Worm (Caenorhabditis elegans): ENCODE results near the gene math-45.
"Not testable (repeated sequence)": the region's sequence is repeated elsewhere in the genome, so short reads cannot be mapped to it uniquely, and the experiment has no call there.

math-45 gene

ce11 chrII:1517354-1517753 lies at the start of gene math-45:
TSS of gene math-45 (minus strand) at chrII:1517454.
- no peak for TF ChIP-seq sma-9 (GFP tag; optimal IDR thresholded peaks at IDR 0.05)
- no peak for TF ChIP-seq sma-9 (tag; optimal IDR thresholded peaks at IDR 0.05)
- TF ChIP-seq peb-1 (tag; optimal IDR thresholded peaks at IDR 0.05), result no peak
- no peak for TF ChIP-seq lin-39 (tag; optimal IDR thresholded peaks at IDR 0.05)
- TF ChIP-seq ztf-4 (tag; optimal IDR thresholded peaks at IDR 0.05), result no peak
- no peak for TF ChIP-seq lsy-2 (tag; optimal IDR thresholded peaks at IDR 0.05)
- no peak for TF ChIP-seq F13H6.1 (tag; optimal IDR thresholded peaks at IDR 0.05)
- no peak for TF ChIP-seq nhr-23 (tag; optimal IDR thresholded peaks at IDR 0.05)
- no peak for TF ChIP-seq aly-2 (tag; optimal IDR thresholded peaks at IDR 0.05)
- no peak for TF ChIP-seq skn-1 (tag; optimal IDR thresholded peaks at IDR 0.05)
- TF ChIP-seq unc-39 (tag; optimal IDR thresholded peaks at IDR 0.05), result no peak

- TF ChIP-seq ceh-16 (tag; optimal IDR thresholded peaks at IDR 0.05) (no peak), ztf-1 (GFP tag; conservative IDR thresholded peaks at IDR 0.05) (no peak)
These were observed 44.6 kb upstream of the math-45 start, which contains the start of gene K05F6.14 for ce11 chrII:1561863-1562262. TSS of gene K05F6.14 (plus strand) at chrII:1562163.

- no peak for TF ChIP-seq unc-55 (GFP tag; optimal IDR thresholded peaks at IDR 0.05)
- no peak for TF ChIP-seq sem-4 (tag; optimal IDR thresholded peaks at IDR 0.05)
- TF ChIP-seq F13H6.1 (tag; optimal IDR thresholded peaks at IDR 0.05), result no peak
- TF ChIP-seq dmd-4 (tag; optimal IDR thresholded peaks at IDR 0.05), result no peak
- no peak for TF ChIP-seq aly-2 (tag; optimal IDR thresholded peaks at IDR 0.05)
- TF ChIP-seq lsy-2 (tag; optimal IDR thresholded peaks at IDR 0.05), result no peak
- TF ChIP-seq blmp-1 (tag; optimal IDR thresholded peaks at IDR 0.05; ENCODE audit: insufficient read depth), result no peak
- no peak for TF ChIP-seq ceh-82 (tag; optimal IDR thresholded peaks at IDR 0.05)
- no peak for TF ChIP-seq nhr-129 (tag; optimal IDR thresholded peaks at IDR 0.05)
- TF ChIP-seq crh-2 (tag; optimal IDR thresholded peaks at IDR 0.05), result no peak
- TF ChIP-seq Y55F3AM.14 (GFP tag; optimal IDR thresholded peaks at IDR 0.05), result no peak
- TF ChIP-seq nhr-25 (tag; optimal IDR thresholded peaks at IDR 0.05), result no peak
- no peak for TF ChIP-seq mbf-1 (tag; optimal IDR thresholded peaks at IDR 0.05)
- no peak for TF ChIP-seq lin-39 (tag; optimal IDR thresholded peaks at IDR 0.05)
- TF ChIP-seq unc-39 (tag; optimal IDR thresholded peaks at IDR 0.05), result no peak
- no peak for TF ChIP-seq mdl-1 (tag; optimal IDR thresholded peaks at IDR 0.05)
- no peak for TF ChIP-seq nhr-12 (tag; optimal IDR thresholded peaks at IDR 0.05)
- TF ChIP-seq nhr-10 (tag; optimal IDR thresholded peaks at IDR 0.05), result no peak
- TF ChIP-seq skn-1 (tag; optimal IDR thresholded peaks at IDR 0.05), result no peak
These were observed 43.6 kb upstream of the math-45 start for ce11 chrII:1560839-1561238.

- TF ChIP-seq ceh-16 (tag; optimal IDR thresholded peaks at IDR 0.05); unc-55 (GFP tag; optimal IDR thresholded peaks at IDR 0.05); sma-9 (GFP tag; optimal IDR thresholded peaks at IDR 0.05); sma-9 (tag; optimal IDR thresholded peaks at IDR 0.05): not testable (repeated sequence)
These were observed 39.0 kb upstream of the math-45 start, which contains the start of the genes fbxb-54 and fbxb-50 for ce11 chrII:1556217-1556616. TSS of gene fbxb-54 (minus strand) at chrII:1556317. TSS of gene fbxb-50 (plus strand) at chrII:1556443.

- TF ChIP-seq peb-1 (tag; optimal IDR thresholded peaks at IDR 0.05) (no peak), elt-1 (tag; optimal IDR thresholded peaks at IDR 0.05) (no peak), mbf-1 (tag; optimal IDR thresholded peaks at IDR 0.05) (no peak), nhr-11 (tag; optimal IDR thresholded peaks at IDR 0.05) (no peak), unc-55 (GFP tag; optimal IDR thresholded peaks at IDR 0.05) (no peak), ama-1 (optimal IDR thresholded peaks at IDR 0.05) (no peak), F13H6.1 (tag; optimal IDR thresholded peaks at IDR 0.05) (no peak), snpc-4 (tag; optimal IDR thresholded peaks at IDR 0.05) (no peak), lin-11 (tag; optimal IDR thresholded peaks at IDR 0.05) (no peak)
These were observed 33.2 kb upstream of the math-45 start, which contains the start of the genes fbxb-52 and fbxb-51 for ce11 chrII:1550501-1550900. TSS of gene fbxb-52 (minus strand) at chrII:1550601. TSS of gene fbxb-51 (plus strand) at chrII:1550712.

- TF ChIP-seq nhr-23 (tag; optimal IDR thresholded peaks at IDR 0.05) (no peak), ztf-4 (tag; optimal IDR thresholded peaks at IDR 0.05) (no peak), ceh-16 (tag; optimal IDR thresholded peaks at IDR 0.05) (no peak), ztf-1 (GFP tag; conservative IDR thresholded peaks at IDR 0.05) (no peak), sma-9 (GFP tag; optimal IDR thresholded peaks at IDR 0.05) (no peak), sma-9 (tag; optimal IDR thresholded peaks at IDR 0.05) (no peak), C34F6.9 (tag; optimal IDR thresholded peaks at IDR 0.05) (no peak), R02D3.7 (tag; optimal IDR thresholded peaks at IDR 0.05) (no peak), unc-62 (GFP tag; optimal IDR thresholded peaks at IDR 0.05) (no peak), aly-2 (tag; optimal IDR thresholded peaks at IDR 0.05) (no peak), snpc-4 (tag; optimal IDR thresholded peaks at IDR 0.05) (no peak), dmd-4 (tag; optimal IDR thresholded peaks at IDR 0.05) (no peak), sem-4 (tag; optimal IDR thresholded peaks at IDR 0.05) (no peak), skn-1 (tag; optimal IDR thresholded peaks at IDR 0.05) (no peak), F13H6.1 (tag; optimal IDR thresholded peaks at IDR 0.05) (no peak), unc-39 (tag; optimal IDR thresholded peaks at IDR 0.05) (no peak), Y55F3AM.14 (GFP tag; optimal IDR thresholded peaks at IDR 0.05) (no peak), mbf-1 (tag; optimal IDR thresholded peaks at IDR 0.05) (no peak), nhr-25 (tag; optimal IDR thresholded peaks at IDR 0.05) (no peak)
These were observed 28.4 kb upstream of the math-45 start, which contains the start of gene K05F6.12 for ce11 chrII:1545625-1546024. TSS of gene K05F6.12 (plus strand) at chrII:1545925.

Data from whole organism, L2 larva.